Fruit fly (Drosophila melanogaster): ENCODE data around the gene CG6144.

The CG6144 gene

DNA sequence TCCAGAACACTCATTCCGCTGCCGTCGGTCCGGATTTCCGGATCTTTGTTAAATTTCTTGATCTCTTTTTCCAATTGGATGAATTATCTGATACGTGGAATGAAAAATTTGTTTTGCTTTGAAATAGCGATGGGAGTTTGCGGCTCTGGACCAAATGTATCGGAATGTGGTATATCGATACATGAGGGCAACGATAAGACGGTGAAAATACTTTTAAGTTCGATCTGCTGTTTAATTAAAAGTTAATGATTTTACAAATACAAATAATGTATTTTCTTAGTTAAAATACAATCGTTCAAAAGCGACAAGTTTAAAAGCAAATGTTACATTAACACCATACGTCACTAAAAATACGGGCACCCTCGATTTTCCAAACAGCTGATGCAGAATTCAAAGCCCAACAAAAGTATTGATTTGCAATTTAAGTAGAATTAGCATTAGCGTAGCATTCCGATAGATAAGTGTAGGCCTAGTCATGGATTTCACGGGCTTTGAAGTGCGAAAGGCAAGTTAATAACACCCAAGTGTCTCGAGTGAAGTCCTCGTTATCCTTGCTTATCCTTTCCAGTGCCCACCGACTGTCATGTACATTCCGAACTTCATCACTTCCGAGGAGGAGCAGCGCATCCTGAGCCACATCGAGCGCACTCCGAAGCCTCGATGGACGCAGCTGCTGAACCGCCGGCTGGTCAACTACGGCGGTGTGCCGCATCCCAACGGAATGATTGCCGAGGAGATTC is at the start of gene CG6144, which contains the start of gene Cog4 (continued):
- TF ChIP-seq ham (GFP tag; IDR thresholded peaks at IDR 0.05) = no peak
- TF ChIP-seq gro (GFP tag; optimal IDR thresholded peaks at IDR 0.05) = no peak
- TF ChIP-seq ato (GFP tag; IDR thresholded peaks at IDR 0.05; ENCODE audit: partially characterized antibody) = peak; percentile 26; the same call in 1 of the 2 replicates
- no peak for TF ChIP-seq CG14965 (GFP tag; optimal IDR thresholded peaks at IDR 0.05; ENCODE audit: borderline replicate concordance)
- TF ChIP-seq wdn (GFP tag; IDR thresholded peaks at IDR 0.05) = no peak
- peak; percentile 78 for TF ChIP-seq BEAF-32 (GFP tag; optimal IDR thresholded peaks at IDR 0.05)
- no peak for TF ChIP-seq shn (GFP tag; optimal IDR thresholded peaks at IDR 0.05)
- peak; percentile 33 for TF ChIP-seq Side (GFP tag; optimal IDR thresholded peaks at IDR 0.05)
- TF ChIP-seq slbo (GFP tag; IDR thresholded peaks at IDR 0.05) = peak; percentile 51; the same call in 1 of the 2 replicates
- peak; percentile 79 for TF ChIP-seq HLH4C (GFP tag; IDR thresholded peaks at IDR 0.05; ENCODE audit: partially characterized antibody)
- TF ChIP-seq Sin3A (optimal IDR thresholded peaks at IDR 0.05) = peak; percentile 64
- peak; percentile 77 for TF ChIP-seq CG6791 (GFP tag; IDR thresholded peaks at IDR 0.05; ENCODE audit: partially characterized antibody)
- TF ChIP-seq CG11085 (GFP tag; IDR thresholded peaks at IDR 0.05) = no peak
- TF ChIP-seq CG12236 (GFP tag; optimal IDR thresholded peaks at IDR 0.05) = no peak
- no peak for TF ChIP-seq CG32767 (GFP tag; IDR thresholded peaks at IDR 0.05)
- TF ChIP-seq CG12391 (tag; optimal IDR thresholded peaks at IDR 0.05) = peak; percentile 54
- peak; percentile 21 for TF ChIP-seq CG16863 (GFP tag; optimal IDR thresholded peaks at IDR 0.05)
- TF ChIP-seq CG6175 (GFP tag; IDR thresholded peaks at IDR 0.05) = no peak
- peak; percentile 66 for TF ChIP-seq Atf6 (GFP tag; IDR thresholded peaks at IDR 0.05)
- no peak for TF ChIP-seq HHEX (GFP tag; optimal IDR thresholded peaks at IDR 0.05)
- TF ChIP-seq CG2116 (GFP tag; optimal IDR thresholded peaks at IDR 0.05) = peak; percentile 79
- peak; percentile 61 for TF ChIP-seq CG14710 (tag; optimal IDR thresholded peaks at IDR 0.05)
- no peak for TF ChIP-seq Atf3 (GFP tag; optimal IDR thresholded peaks at IDR 0.05)
- no peak for TF ChIP-seq danr (GFP tag; IDR thresholded peaks at IDR 0.05)
- peak; percentile 56 for TF ChIP-seq gfzf (GFP tag; optimal IDR thresholded peaks at IDR 0.05)
- TF ChIP-seq Dip3 (GFP tag; optimal IDR thresholded peaks at IDR 0.05) = no peak
- no peak for TF ChIP-seq gsb (GFP tag; IDR thresholded peaks at IDR 0.05)
- peak; percentile 44 for TF ChIP-seq CG12659 (GFP tag; optimal IDR thresholded peaks at IDR 0.05)
- peak in 1 of 2 experiments; percentile 22 for TF ChIP-seq Pdp1 (GFP tag; optimal IDR thresholded peaks at IDR 0.05)
- no peak for TF ChIP-seq CG15073 (GFP tag; optimal IDR thresholded peaks at IDR 0.05)
- TF ChIP-seq sna (GFP tag; IDR thresholded peaks at IDR 0.05; ENCODE audit: partially characterized antibody) = peak; percentile 84
- TF ChIP-seq CG34376 (GFP tag; optimal IDR thresholded peaks at IDR 0.05) = no peak
- TF ChIP-seq Eip74EF (GFP tag; optimal IDR thresholded peaks at IDR 0.05) = no peak
- peak; percentile 13; the same call in 1 of the 2 replicates for TF ChIP-seq CG10366 (GFP tag; IDR thresholded peaks at IDR 0.05)
- peak; percentile 48 for TF ChIP-seq phol (tag; optimal IDR thresholded peaks at IDR 0.05)
- no peak for TF ChIP-seq bowl (GFP tag; IDR thresholded peaks at IDR 0.05)
- no peak for TF ChIP-seq Adf1 (GFP tag; IDR thresholded peaks at IDR 0.05)
- peak; percentile 77 for TF ChIP-seq amos (GFP tag; IDR thresholded peaks at IDR 0.05; ENCODE audit: partially characterized antibody)
- no peak for TF ChIP-seq dysf (GFP tag; IDR thresholded peaks at IDR 0.05)
- no peak for TF ChIP-seq CG13123 (GFP tag; optimal IDR thresholded peaks at IDR 0.05)
- TF ChIP-seq CG3281 (GFP tag; optimal IDR thresholded peaks at IDR 0.05) = no peak
- TF ChIP-seq CG13287 (GFP tag; IDR thresholded peaks at IDR 0.05; ENCODE audit: partially characterized antibody) = peak; percentile 88
- TF ChIP-seq Hsf (GFP tag; optimal IDR thresholded peaks at IDR 0.05) = peak; percentile 29
- no peak for TF ChIP-seq CG5245 (GFP tag; optimal IDR thresholded peaks at IDR 0.05)
- TF ChIP-seq twi (tag; optimal IDR thresholded peaks at IDR 0.05) = no peak
- TF ChIP-seq unc-4 (GFP tag; IDR thresholded peaks at IDR 0.05; ENCODE audit: partially characterized antibody) = peak; percentile 83
- TF ChIP-seq CG6689 (GFP tag; IDR thresholded peaks at IDR 0.05) = peak; percentile 63
- TF ChIP-seq tll (GFP tag; optimal IDR thresholded peaks at IDR 0.05) = peak in 1 of 2 experiments; percentile 78
- TF ChIP-seq gcm (GFP tag; optimal IDR thresholded peaks at IDR 0.05) = no peak

Data from whole organism, embryonic.